Fruit fly (Drosophila melanogaster): ENCODE measurements around the gene MESR3.

dm6 chr2L:18624362-18624761, 7.3 kb downstream of the MESR3 start:
- TF ChIP-seq lola (GFP tag; optimal IDR thresholded peaks at IDR 0.05) (no peak), usp (GFP tag; optimal IDR thresholded peaks at IDR 0.05) (no peak)

Measured in whole organism, wandering third instar larva.